Worm (Caenorhabditis elegans) whole organism, L1 larva: ENCODE results near the gene Y97E10AR.8.

Source experiments
- alr-1 ChIP-seq: fragments of 200-800 bp; sonication (Bioruptor generic); optimal IDR thresholded peaks from 2 replicates; lab custom pipeline; 2018; ENCODE audit warnings: borderline replicate concordance, mild to moderate bottlenecking, missing genetic modification characterization, missing compliant biosample characterization
- blmp-1 ChIP-seq: fragments of 150-350 bp; optimal IDR thresholded peaks from 2 replicates; lab custom pipeline; 2014; ENCODE audit warnings: missing biosample characterization, missing genetic modification characterization
- ceh-8 ChIP-seq: fragments of 200-800 bp; sonication (Bioruptor generic); optimal IDR thresholded peaks from 2 replicates; lab custom pipeline; 2018; ENCODE audit warnings: mild to moderate bottlenecking, missing genetic modification characterization, moderate library complexity, missing compliant biosample characterization
- ceh-82 ChIP-seq, 3 experiments: fragments of 150-350 bp in 1 of 3; sonication (generic microtip) in 2 of 3; optimal IDR thresholded peaks; 2 replicates each; lab custom pipeline; 2014 to 2017; ENCODE audit warnings: missing biosample characterization in 3 of 3, missing genetic modification characterization in 3 of 3
- ceh-90 ChIP-seq: sonication (generic microtip); optimal IDR thresholded peaks from 2 replicates; lab custom pipeline; 2016; ENCODE audit warnings: missing genetic modification characterization, missing compliant biosample characterization
- efl-1 ChIP-seq, 4 experiments: fragments of 150-350 bp; optimal IDR thresholded peaks in 3 of 4; peaks in 1 of 4; 1 replicate in 1 of 4; 2 replicates in 3 of 4; lab custom pipeline; 2014; ENCODE audit warnings: missing biosample characterization in 2 of 4, missing genetic modification characterization in 2 of 4, missing genetic modification reagents in 2 of 4
- efl-3 ChIP-seq: fragments of 200-800 bp; sonication (Bioruptor generic); optimal IDR thresholded peaks from 2 replicates; lab custom pipeline; 2018; ENCODE audit warnings: mild to moderate bottlenecking, missing genetic modification characterization, missing compliant biosample characterization
- elt-2 ChIP-seq: sonication (generic microtip); optimal IDR thresholded peaks from 2 replicates; lab custom pipeline; 2016; ENCODE audit warnings: missing genetic modification characterization, mild to moderate bottlenecking, inconsistent platforms, missing compliant biosample characterization, missing genetic modification reagents
- grh-1 ChIP-seq: fragments of 200-800 bp; sonication (Bioruptor generic); IDR thresholded peaks from 2 replicates; pipeline ENCODE4 v1.3.6; 2022; ENCODE audit warnings: missing genetic modification reagents, missing genetic modification characterization, missing compliant biosample characterization
- irx-1 ChIP-seq: sonication (generic microtip); optimal IDR thresholded peaks from 2 replicates; lab custom pipeline; 2016; ENCODE audit warnings: missing genetic modification characterization, missing compliant biosample characterization
- isw-1 ChIP-seq: fragments of 200-800 bp; sonication (Bioruptor generic); IDR thresholded peaks from 2 replicates; pipeline ENCODE4 v1.3.6; 2022; ENCODE audit warnings: missing genetic modification characterization, missing compliant biosample characterization
- jun-1 ChIP-seq: fragments of 150-350 bp; optimal IDR thresholded peaks from 2 replicates; lab custom pipeline; 2014; ENCODE audit warnings: missing biosample characterization, missing genetic modification reagents, missing genetic modification characterization
- lin-35 ChIP-seq, 2 experiments: fragments of 150-350 bp; optimal IDR thresholded peaks; 2 replicates each; lab custom pipeline; 2014; ENCODE audit warnings: missing biosample characterization in 2 of 2, missing genetic modification characterization in 2 of 2, missing genetic modification reagents in 2 of 2
- lsy-2 ChIP-seq, 2 experiments: fragments of 150-350 bp; optimal IDR thresholded peaks; 2 replicates each; lab custom pipeline; 2014; ENCODE audit warnings: missing biosample characterization in 2 of 2, missing genetic modification characterization in 2 of 2
- nhr-12 ChIP-seq: sonication (generic microtip); optimal IDR thresholded peaks from 2 replicates; lab custom pipeline; 2017; ENCODE audit warnings: missing biosample characterization, missing genetic modification characterization
- nhr-19 ChIP-seq: fragments of 200-800 bp; sonication (Bioruptor generic); conservative IDR thresholded peaks from 2 replicates; pipeline ENCODE4 v1.3.6; 2022; ENCODE audit warnings: missing genetic modification characterization, missing compliant biosample characterization
- nhr-20 ChIP-seq: sonication (generic microtip); optimal IDR thresholded peaks from 2 replicates; lab custom pipeline; 2016; ENCODE audit warnings: mild to moderate bottlenecking, missing genetic modification characterization, missing compliant biosample characterization
- nhr-237 ChIP-seq: fragments of 150-350 bp; optimal IDR thresholded peaks from 2 replicates; lab custom pipeline; 2014; ENCODE audit warnings: missing biosample characterization, missing genetic modification characterization
- nhr-71 ChIP-seq: sonication (generic microtip); optimal IDR thresholded peaks from 2 replicates; lab custom pipeline; 2016; ENCODE audit warnings: mild to moderate bottlenecking, missing genetic modification characterization, moderate library complexity, missing compliant biosample characterization
- nhr-84 ChIP-seq: sonication (generic microtip); optimal IDR thresholded peaks from 2 replicates; lab custom pipeline; 2017; ENCODE audit warnings: missing biosample characterization, missing genetic modification characterization
- nhr-85 ChIP-seq: sonication (generic microtip); peaks from one replicate; lab custom pipeline; 2016; ENCODE audit warnings: missing genetic modification characterization, inconsistent platforms, missing compliant biosample characterization
- pag-3 ChIP-seq: sonication (generic microtip); optimal IDR thresholded peaks from 2 replicates; lab custom pipeline; 2017; ENCODE audit warnings: missing genetic modification characterization, mild to moderate bottlenecking, missing compliant biosample characterization, antibody characterized with exemption, borderline replicate concordance; ENCODE audit not compliant: insufficient read depth
- pax-3 ChIP-seq: fragments of 200-800 bp; sonication (Bioruptor generic); optimal IDR thresholded peaks from 2 replicates; lab custom pipeline; 2018; ENCODE audit warnings: mild to moderate bottlenecking, missing genetic modification characterization, moderate library complexity, missing compliant biosample characterization
- pqm-1 ChIP-seq: sonication (generic microtip); optimal IDR thresholded peaks from 3 replicates; lab custom pipeline; 2017; ENCODE audit warnings: missing biosample characterization, missing genetic modification characterization
- rnt-1 ChIP-seq: sonication (generic microtip); optimal IDR thresholded peaks from 2 replicates; lab custom pipeline; 2016; ENCODE audit warnings: mild to moderate bottlenecking, missing genetic modification characterization, moderate library complexity, missing compliant biosample characterization
- snpc-4 ChIP-seq: fragments of 150-350 bp; optimal IDR thresholded peaks from 2 replicates; lab custom pipeline; 2014; ENCODE audit warnings: missing biosample characterization, missing genetic modification characterization
- sox-4 ChIP-seq: sonication (generic microtip); optimal IDR thresholded peaks from 2 replicates; lab custom pipeline; 2016; ENCODE audit warnings: missing genetic modification characterization, missing compliant biosample characterization
- tlp-1 ChIP-seq: fragments of 150-350 bp; optimal IDR thresholded peaks from 2 replicates; lab custom pipeline; 2014; ENCODE audit warnings: missing biosample characterization, missing genetic modification characterization
- unc-130 ChIP-seq: fragments of 150-350 bp; optimal IDR thresholded peaks from 2 replicates; lab custom pipeline; 2017; ENCODE audit warnings: missing biosample characterization, missing genetic modification characterization, inconsistent platforms
- zag-1 ChIP-seq: fragments of 150-350 bp; optimal IDR thresholded peaks from 2 replicates; lab custom pipeline; 2014; ENCODE audit warnings: missing biosample characterization, missing genetic modification characterization
- ztf-4 ChIP-seq: fragments of 150-350 bp; optimal IDR thresholded peaks from 2 replicates; lab custom pipeline; 2014; ENCODE audit warnings: missing biosample characterization, missing genetic modification characterization

The Y97E10AR.8 gene

DNA sequence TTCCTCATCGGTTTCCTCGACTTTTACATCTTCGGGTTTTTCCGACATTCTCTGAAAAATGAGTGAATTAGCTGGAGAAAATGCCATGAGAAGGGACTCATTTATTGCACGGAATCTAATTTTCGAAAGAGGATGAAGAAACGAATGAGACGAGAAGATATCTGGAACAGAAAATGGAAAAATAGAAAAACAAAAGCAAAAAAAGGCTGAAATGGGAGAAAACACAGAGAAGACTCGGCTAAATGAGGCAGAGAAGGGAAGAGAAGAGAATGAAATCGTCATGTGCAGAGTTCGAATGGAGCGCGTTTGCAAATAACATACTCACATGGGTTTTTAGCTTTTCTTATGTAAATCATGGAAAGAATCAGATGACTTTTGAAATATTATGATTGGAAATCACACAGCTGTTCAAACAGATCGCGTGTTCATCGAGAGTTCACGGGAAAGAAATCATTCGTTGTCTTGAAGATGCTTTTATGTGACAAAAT, 8.8 kb downstream of the Y97E10AR.8 start, which contains the start of gene Y97E10AR.6 (continued):
- no peak for TF ChIP-seq efl-3 (GFP tag; lab: Kevin White, UChicago)
- TF ChIP-seq efl-1 (optimal IDR thresholded peaks at IDR 0.05; lab: Kevin White, UChicago), result peak; percentile 41 to 51
- peak; percentile 55 to 73 for TF ChIP-seq efl-1 (GFP tag; optimal IDR thresholded peaks at IDR 0.05 in 1 of 2; lab: Kevin White, UChicago)
- no peak for TF ChIP-seq ceh-90 (tag; lab: Kevin White, UChicago)
- TF ChIP-seq blmp-1, result peak; percentile 5

DNA sequence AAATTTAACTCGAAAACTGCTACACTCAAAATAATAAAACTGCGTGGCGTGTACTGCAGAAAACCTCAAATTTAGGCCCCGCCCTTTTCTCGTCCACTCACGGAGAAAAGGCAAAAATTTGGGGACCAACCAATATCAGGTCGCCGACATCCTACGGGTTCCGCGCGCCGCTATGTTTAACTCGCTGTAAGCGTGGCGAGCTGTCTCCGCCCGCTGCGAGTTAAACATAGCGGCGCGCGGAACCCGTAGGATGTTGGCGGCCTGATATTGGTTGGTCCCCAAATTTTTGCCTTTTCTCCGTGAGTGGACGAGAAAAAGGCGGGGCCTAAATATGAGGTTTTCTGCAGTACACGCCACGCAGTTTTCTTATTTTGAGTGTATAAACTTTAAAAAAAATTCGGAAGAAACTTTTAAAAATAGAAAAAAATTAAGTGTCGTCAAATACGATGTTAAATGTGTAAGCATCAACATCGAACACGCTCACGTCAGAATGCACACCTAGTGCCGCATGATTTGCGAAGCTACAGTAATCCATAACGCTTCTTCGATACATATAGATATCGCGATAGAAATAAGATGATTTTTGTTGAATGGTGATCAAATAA, 9.7 kb downstream of the Y97E10AR.8 start:
- peak; percentile 67 for TF ChIP-seq snpc-4

DNA sequence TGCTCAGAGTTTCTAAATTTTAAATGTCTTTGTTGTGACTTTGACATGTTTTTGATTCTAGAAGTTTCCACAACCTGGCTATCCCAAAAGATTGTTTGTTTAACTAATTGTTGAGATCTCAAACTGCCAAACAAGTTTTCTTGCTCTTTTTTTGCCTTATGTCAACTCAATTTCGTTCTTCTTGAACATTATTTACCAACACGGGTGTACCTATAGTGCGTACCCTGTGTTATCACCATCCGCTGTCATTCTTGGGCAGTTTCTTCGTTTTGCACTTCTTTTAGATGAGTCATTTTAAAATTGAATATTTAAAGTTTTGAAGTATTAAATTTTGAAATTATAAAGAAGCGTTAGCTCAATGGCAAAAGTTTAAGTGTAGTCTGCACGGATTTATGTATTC, 11.8 kb downstream of the Y97E10AR.8 start, which contains the start of gene sptl-2:
TSS of gene sptl-2 (plus strand) at position 280 of the 400 bp plus-strand sequence.
- TF ChIP-seq lsy-2 (tag; optimal IDR thresholded peaks at IDR 0.05; lab: Kevin White, UChicago) (no peak), nhr-85 (tag; lab: Kevin White, UChicago) (no peak), rnt-1 (tag; lab: Kevin White, UChicago) (no peak)

DNA sequence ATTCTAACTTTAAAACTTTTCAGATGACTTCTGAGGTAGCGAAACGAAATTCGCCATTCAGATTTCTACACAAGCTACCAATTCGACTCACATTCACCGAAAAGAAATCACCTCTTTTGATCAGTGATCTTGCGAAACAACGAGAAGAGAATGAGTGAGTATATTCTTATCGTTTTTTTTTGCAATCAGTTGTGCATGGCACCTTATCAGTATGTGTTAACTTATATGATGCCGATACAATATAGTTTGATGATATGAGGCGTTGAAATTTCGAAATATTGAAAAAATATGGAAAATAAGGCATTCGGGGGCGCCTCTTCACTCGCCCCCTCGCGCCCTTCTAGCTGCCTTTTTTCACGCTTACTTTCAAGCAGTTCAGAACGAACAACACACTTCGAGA, 12.8 kb downstream of the Y97E10AR.8 start:
- peak in 1 of 2 experiments; percentile 23 for TF ChIP-seq lin-35 (GFP tag; optimal IDR thresholded peaks at IDR 0.05; lab: Kevin White, UChicago)
- no peak for TF ChIP-seq irx-1 (tag; lab: Kevin White, UChicago)
- TF ChIP-seq elt-2 (tag; lab: Kevin White, UChicago), result peak; percentile 75
- peak; percentile 67 for TF ChIP-seq pqm-1 (tag; lab: Kevin White, UChicago)
- no peak for TF ChIP-seq sox-4 (tag; lab: Kevin White, UChicago)
- TF ChIP-seq tlp-1 (tag; lab: Kevin White, UChicago), result peak; percentile 58
- peak; percentile 43 for TF ChIP-seq nhr-20
- TF ChIP-seq ztf-4 (tag; lab: Kevin White, UChicago), result no peak
- TF ChIP-seq jun-1 (tag; lab: Kevin White, UChicago), result peak; percentile 14
- no peak for TF ChIP-seq zag-1 (tag; lab: Kevin White, UChicago)

DNA sequence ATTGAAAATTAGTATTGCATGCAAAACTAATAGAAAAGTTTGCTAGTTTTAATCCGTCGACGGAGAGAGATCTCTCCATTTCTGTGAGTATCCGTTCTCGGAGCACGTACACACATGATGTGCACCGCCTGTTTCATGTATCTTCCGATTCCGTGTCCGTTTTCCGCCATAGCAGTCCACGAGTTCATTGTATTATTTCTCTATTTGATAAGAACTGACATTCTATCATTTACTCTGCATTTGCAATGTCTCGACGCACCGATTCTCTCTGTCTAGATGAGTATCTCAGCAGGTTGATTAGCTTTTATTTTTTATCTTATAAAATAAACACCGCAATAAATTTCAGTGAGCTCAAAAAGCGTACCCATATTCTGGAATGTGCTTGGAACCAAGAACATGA, 13.8 kb downstream of the Y97E10AR.8 start:
- TF ChIP-seq elt-2 (tag; lab: Kevin White, UChicago) (peak; percentile 18), pax-3 (tag; lab: Kevin White, UChicago) (no peak), alr-1 (tag; lab: Kevin White, UChicago) (no peak)

DNA sequence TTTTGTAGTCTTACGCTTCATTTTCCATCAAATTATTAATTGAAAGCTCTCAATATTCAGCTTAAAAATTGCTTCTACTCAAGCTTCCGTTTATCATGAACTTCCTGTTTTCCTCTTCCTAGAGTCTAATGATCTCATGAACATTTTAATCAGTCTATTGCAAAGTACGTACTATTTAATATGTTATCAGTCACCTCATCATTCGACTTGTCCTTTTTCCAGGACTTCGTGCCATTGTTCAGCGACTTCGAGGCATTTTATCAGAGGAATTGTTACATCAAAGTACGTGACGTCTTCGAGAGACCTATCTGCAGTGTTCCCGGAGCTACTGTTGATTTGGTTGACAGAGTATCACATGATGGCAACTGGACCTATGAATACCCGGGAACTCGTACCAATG, 14.7 kb downstream of the Y97E10AR.8 start:
- peak; percentile 1 for TF ChIP-seq pqm-1 (tag; lab: Kevin White, UChicago)
- peak; percentile 17 for TF ChIP-seq elt-2 (tag; lab: Kevin White, UChicago)
- no peak for TF ChIP-seq nhr-84 (tag; lab: Kevin White, UChicago)
- no peak for TF ChIP-seq isw-1 (GFP tag; lab: Robert Waterston, UW)
- TF ChIP-seq grh-1, result no peak
- TF ChIP-seq nhr-12, result no peak
- TF ChIP-seq nhr-19 (GFP tag; lab: Robert Waterston, UW), result no peak

DNA sequence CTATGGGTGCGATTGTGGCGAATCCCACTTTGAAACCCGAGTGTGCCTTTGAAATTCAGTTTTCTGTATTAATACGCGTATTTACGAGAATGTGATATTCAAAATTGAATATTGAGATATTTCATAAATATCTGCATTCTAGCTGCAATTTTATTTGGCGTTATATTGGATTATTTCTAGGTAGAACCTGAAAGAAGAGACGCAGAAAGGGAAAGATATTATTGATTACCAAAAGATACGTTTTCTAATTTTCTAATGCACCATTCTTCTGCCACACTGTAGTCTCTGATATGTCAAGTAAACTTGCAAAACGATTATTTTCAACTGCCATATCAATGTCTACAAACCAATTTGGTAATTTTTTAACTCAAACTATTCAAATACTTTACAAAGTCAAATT, 16.9 kb downstream of the Y97E10AR.8 start, which contains the start of gene ech-3:
TSS of gene ech-3 (plus strand) at position 178 of the 400 bp plus-strand sequence.
- TF ChIP-seq blmp-1, result peak; percentile 8
- no peak for TF ChIP-seq ceh-8
- TF ChIP-seq unc-130 (tag; lab: Kevin White, UChicago), result no peak
- TF ChIP-seq nhr-20, result peak; percentile 31
- no peak for TF ChIP-seq nhr-237 (tag; lab: Kevin White, UChicago)
- no peak for TF ChIP-seq pag-3 (tag; lab: Kevin White, UChicago)
- no peak for TF ChIP-seq nhr-71 (tag; lab: Kevin White, UChicago)
- TF ChIP-seq ceh-82 (tag; optimal IDR thresholded peaks at IDR 0.05; lab: Kevin White, UChicago), result no peak
- peak in 1 of 2 experiments; percentile 30 for TF ChIP-seq lin-35 (GFP tag; optimal IDR thresholded peaks at IDR 0.05; lab: Kevin White, UChicago)
- peak in 1 of 2 experiments; percentile 5 for TF ChIP-seq efl-1 (optimal IDR thresholded peaks at IDR 0.05; lab: Kevin White, UChicago)
- peak in 1 of 2 experiments; percentile 84 for TF ChIP-seq efl-1 (GFP tag; optimal IDR thresholded peaks at IDR 0.05 in 1 of 2; lab: Kevin White, UChicago)
